Worm (Caenorhabditis elegans): ENCODE measurements around the gene M03F8.1.
A peak's percentile ranks its signal among the peaks of the same experiment; 100 is the strongest.

Gene M03F8.1

ce11 chrV:5975724-5976123 is 24.5 kb downstream of the M03F8.1 start, which contains the start of gene acy-2:
acy-2 (plus strand) TSS chrV:5976024.
- no peak for TF ChIP-seq elt-3 (tag; optimal IDR thresholded peaks at IDR 0.05)
- TF ChIP-seq ceh-82 (tag; optimal IDR thresholded peaks at IDR 0.05) = no peak
- TF ChIP-seq ceh-63 (GFP tag; optimal IDR thresholded peaks at IDR 0.05) = no peak
- TF ChIP-seq ceh-88 (GFP tag; IDR thresholded peaks at IDR 0.05) = no peak
- no peak for TF ChIP-seq lir-3 (tag; optimal IDR thresholded peaks at IDR 0.05; ENCODE audit: poor library complexity)
- no peak for TF ChIP-seq blmp-1 (tag; optimal IDR thresholded peaks at IDR 0.05)
- TF ChIP-seq isw-1 (GFP tag; IDR thresholded peaks at IDR 0.05) = no peak
- no peak for TF ChIP-seq fkh-8 (tag; optimal IDR thresholded peaks at IDR 0.05)
- TF ChIP-seq ceh-8 (GFP tag; optimal IDR thresholded peaks at IDR 0.05) = no peak
- TF ChIP-seq vab-15 (tag; optimal IDR thresholded peaks at IDR 0.05) = no peak
- TF ChIP-seq ceh-90 (tag; optimal IDR thresholded peaks at IDR 0.05) = no peak
- no peak for TF ChIP-seq lin-39 (tag; optimal IDR thresholded peaks at IDR 0.05)

- TF ChIP-seq lin-14 (GFP tag; optimal IDR thresholded peaks at IDR 0.05) (no peak), blmp-1 (tag; optimal IDR thresholded peaks at IDR 0.05) (peak; percentile 64)
These were observed 31.5 kb downstream of the M03F8.1 start for ce11 chrV:5982722-5983121.

ce11 chrV:5983380-5983779 is 32.1 kb downstream of the M03F8.1 start, which contains the start of gene dhs-16:
dhs-16 (plus strand) TSS chrV:5983745.
- TF ChIP-seq efl-1 (optimal IDR thresholded peaks at IDR 0.05) (no peak), efl-1 (GFP tag; optimal IDR thresholded peaks at IDR 0.05 in 1 of 2) (peak in 1 of 2 experiments; percentile 46), ceh-82 (tag; optimal IDR thresholded peaks at IDR 0.05) (no peak), lin-39 (tag; optimal IDR thresholded peaks at IDR 0.05) (no peak)

DNA sequence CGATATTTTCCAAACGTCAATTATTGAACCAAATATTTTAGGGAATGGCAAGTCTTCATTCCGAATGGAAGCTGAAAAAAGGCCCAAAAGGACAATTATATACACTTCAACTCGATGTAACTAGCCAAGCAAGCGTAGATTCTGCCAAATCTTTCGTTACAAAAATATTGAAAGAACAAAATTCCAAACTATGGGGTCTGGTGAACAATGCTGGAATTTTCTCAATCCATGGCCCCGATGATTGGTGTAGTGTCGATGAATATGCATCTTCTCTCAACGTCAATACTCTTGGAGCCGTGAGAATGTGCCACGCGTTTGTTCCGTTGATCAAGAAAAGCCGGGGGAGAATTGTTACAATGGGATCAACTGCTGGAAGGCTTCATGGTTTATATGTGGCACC is 33.0 kb downstream of the M03F8.1 start:
- no peak for TF ChIP-seq dpl-1 (GFP tag; optimal IDR thresholded peaks at IDR 0.05)
- TF ChIP-seq hpl-2 (GFP tag; optimal IDR thresholded peaks at IDR 0.05) = no peak
- no peak for TF ChIP-seq egl-27 (tag; optimal IDR thresholded peaks at IDR 0.05)
- no peak for TF ChIP-seq tlp-1 (tag; optimal IDR thresholded peaks at IDR 0.05)
- no peak for TF ChIP-seq nhr-237 (tag; optimal IDR thresholded peaks at IDR 0.05)
- no peak for TF ChIP-seq lsy-2 (tag; optimal IDR thresholded peaks at IDR 0.05)
- no peak for TF ChIP-seq snu-23 (GFP tag; optimal IDR thresholded peaks at IDR 0.05)
- TF ChIP-seq lin-14 (GFP tag; optimal IDR thresholded peaks at IDR 0.05) = no peak
- no peak for TF ChIP-seq nhr-85 (tag)
- TF ChIP-seq mep-1 (tag; optimal IDR thresholded peaks at IDR 0.05) = no peak
- TF ChIP-seq ceh-8 (GFP tag; optimal IDR thresholded peaks at IDR 0.05) = no peak
- no peak for TF ChIP-seq pqm-1 (tag; optimal IDR thresholded peaks at IDR 0.05)
- TF ChIP-seq nhr-76 (tag; optimal IDR thresholded peaks at IDR 0.05) = no peak
- no peak for TF ChIP-seq aly-2 (tag; optimal IDR thresholded peaks at IDR 0.05)
- TF ChIP-seq nhr-28 (tag; optimal IDR thresholded peaks at IDR 0.05) = no peak
- no peak for TF ChIP-seq pag-3 (tag; optimal IDR thresholded peaks at IDR 0.05; ENCODE audit: borderline replicate concordance, insufficient read depth)
- no peak for TF ChIP-seq pax-3 (tag; optimal IDR thresholded peaks at IDR 0.05)
- TF ChIP-seq ceh-88 (GFP tag; IDR thresholded peaks at IDR 0.05) = no peak
- TF ChIP-seq blmp-1 (tag; optimal IDR thresholded peaks at IDR 0.05) = no peak

DNA sequence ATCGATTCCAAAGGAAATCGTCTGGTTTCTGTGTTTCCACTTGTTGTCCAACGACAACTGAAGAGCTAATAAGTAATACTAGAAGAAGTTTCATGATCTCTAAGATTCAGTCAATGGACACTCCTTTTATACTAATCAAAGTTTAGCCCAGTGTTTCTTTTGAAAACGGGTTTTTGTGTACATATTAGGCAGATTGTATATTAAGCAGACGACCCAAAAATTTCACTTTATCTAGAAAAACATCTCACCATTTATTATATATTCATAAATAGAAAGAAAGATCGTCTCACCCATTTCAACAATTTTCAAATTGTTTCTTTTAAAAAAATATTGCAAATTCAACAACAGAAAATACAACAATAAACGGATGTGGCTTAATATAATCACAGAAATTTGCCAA is 35.5 kb downstream of the M03F8.1 start, which contains the start of gene C10F3.7:
TSS of gene C10F3.7 (minus strand) at position 101 of the 400 bp plus-strand sequence.
- no peak for TF ChIP-seq nhr-11 (tag; optimal IDR thresholded peaks at IDR 0.05)

DNA sequence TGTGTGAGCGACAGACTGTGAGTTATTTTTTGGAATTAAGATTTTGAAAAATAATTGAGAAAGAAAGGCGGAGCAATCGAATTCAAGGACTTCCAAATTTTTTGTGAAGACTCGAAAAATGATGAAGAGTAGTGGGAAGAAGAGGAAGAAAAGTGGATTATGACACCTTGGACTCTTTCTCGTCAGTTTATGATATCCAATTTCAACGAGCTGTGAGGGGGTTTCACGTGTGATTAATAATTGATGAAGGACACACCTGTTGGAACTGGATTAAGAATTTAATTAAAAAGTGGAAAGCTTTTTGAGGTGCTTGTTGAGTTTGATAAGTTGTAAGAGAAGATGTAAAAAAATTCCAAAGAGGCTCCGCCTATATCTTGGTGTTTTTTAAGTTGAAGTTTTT is 39.1 kb downstream of the M03F8.1 start, which contains the start of gene fut-8:
TSS of gene fut-8 (minus strand) at position 101 of the 400 bp plus-strand sequence.
- TF ChIP-seq lin-35 (GFP tag; optimal IDR thresholded peaks at IDR 0.05) = no peak
- TF ChIP-seq mep-1 (tag; optimal IDR thresholded peaks at IDR 0.05) = no peak
- TF ChIP-seq nhr-77 (tag; optimal IDR thresholded peaks at IDR 0.05) = no peak
- TF ChIP-seq elt-2 (tag; optimal IDR thresholded peaks at IDR 0.05) = no peak
- peak; percentile 43 for TF ChIP-seq dsc-1 (tag; optimal IDR thresholded peaks at IDR 0.05)

All from whole organism, L1 larva.